Worm (Caenorhabditis elegans): ENCODE measurements around the gene Y97E10AR.1.

DNA sequence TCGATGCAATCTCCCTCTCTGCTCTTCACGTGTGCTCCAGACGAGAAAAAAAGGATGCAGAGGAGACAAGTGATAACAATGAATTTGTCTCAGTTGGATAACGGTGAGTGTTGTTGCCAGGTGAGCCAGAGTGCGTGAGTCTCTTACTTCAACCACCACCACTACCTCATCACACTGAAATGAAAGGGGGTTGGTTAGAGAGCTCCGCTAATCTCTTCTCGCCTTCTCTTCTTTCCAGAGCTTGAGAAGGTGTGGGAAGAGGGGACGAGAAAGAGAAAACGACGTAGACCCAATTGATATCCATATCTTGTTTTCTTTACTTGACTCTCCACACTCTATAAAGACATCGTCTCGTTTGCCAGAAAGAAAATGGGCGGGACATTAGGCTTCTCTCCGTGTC lies 29.9 kb upstream of the Y97E10AR.1 start:
- TF ChIP-seq ceh-32 (tag; optimal IDR thresholded peaks at IDR 0.05; ENCODE audit: poor library complexity) (no peak), madf-5 (GFP tag; IDR thresholded peaks at IDR 0.05) (no peak), ZK337.2 (GFP tag; IDR thresholded peaks at IDR 0.05) (no peak), pha-4 (GFP tag; IDR thresholded peaks at IDR 0.05) (no peak), pha-4 (tag; optimal IDR thresholded peaks at IDR 0.05) (no peak), F49E8.2 (tag; optimal IDR thresholded peaks at IDR 0.05; ENCODE audit: borderline replicate concordance) (no peak), unc-62 (GFP tag; optimal IDR thresholded peaks at IDR 0.05 in 1 of 2) (peak in 1 of 2 experiments; percentile 86), unc-62 (tag; optimal IDR thresholded peaks at IDR 0.05) (no peak), aha-1 (tag) (peak; percentile 94), unc-39 (tag; optimal IDR thresholded peaks at IDR 0.05) (no peak), ceh-28 (tag; optimal IDR thresholded peaks at IDR 0.05) (no peak), lim-7 (GFP tag; IDR thresholded peaks at IDR 0.05) (no peak), ama-1 (optimal IDR thresholded peaks at IDR 0.05) (no peak)
